Worm (Caenorhabditis elegans) whole organism, L4 larva: Measurements from ENCODE around the gene R02D5.3.

ENCODE experiments used
- F10B5.3 ChIP-seq: sonication (generic microtip); optimal IDR thresholded peaks from 2 replicates; lab custom pipeline; 2016; ENCODE audit warnings: mild to moderate bottlenecking, missing genetic modification characterization, missing compliant biosample characterization
- F49E8.2 ChIP-seq: sonication (generic microtip); optimal IDR thresholded peaks from 2 replicates; lab custom pipeline; 2016; ENCODE audit warnings: missing compliant biosample characterization, mild to moderate bottlenecking, missing genetic modification characterization, borderline replicate concordance
- Y105C5A.15 ChIP-seq: fragments of 200-800 bp; sonication (Bioruptor generic); IDR thresholded peaks from 2 replicates; pipeline ENCODE4 v1.3.6; 2022; ENCODE audit warnings: missing genetic modification characterization, missing compliant biosample characterization
- Y48G9A.11 ChIP-seq: fragments of 200-800 bp; sonication (Bioruptor generic); IDR thresholded peaks from 2 replicates; pipeline ENCODE4 v1.3.6; 2022; ENCODE audit warnings: missing genetic modification reagents, missing genetic modification characterization, missing compliant biosample characterization
- ZK337.2 ChIP-seq: fragments of 200-800 bp; sonication (Bioruptor generic); IDR thresholded peaks from 2 replicates; pipeline ENCODE4 v1.3.6; 2022; ENCODE audit warnings: missing genetic modification reagents, missing genetic modification characterization, missing compliant biosample characterization
- attf-4 ChIP-seq: sonication (generic microtip); optimal IDR thresholded peaks from 3 replicates; lab custom pipeline; 2017; ENCODE audit warnings: missing biosample characterization, missing genetic modification characterization
- ceh-20 ChIP-seq: fragments of 200-800 bp; sonication (Bioruptor generic); IDR thresholded peaks from 2 replicates; pipeline ENCODE4 v1.3.6; 2022; ENCODE audit warnings: missing genetic modification reagents, missing genetic modification characterization, missing compliant biosample characterization
- ceh-28 ChIP-seq: fragments of 150-350 bp; optimal IDR thresholded peaks from 2 replicates; lab custom pipeline; 2014; ENCODE audit warnings: missing biosample characterization, missing genetic modification reagents, missing genetic modification characterization
- ceh-32 ChIP-seq: sonication (generic microtip); optimal IDR thresholded peaks from 2 replicates; lab custom pipeline; 2016; ENCODE audit warnings: mild to moderate bottlenecking, missing genetic modification characterization, missing compliant biosample characterization; ENCODE audit not compliant: poor library complexity
- ceh-62 ChIP-seq: sonication (generic microtip); optimal IDR thresholded peaks from 2 replicates; lab custom pipeline; 2017; ENCODE audit warnings: missing biosample characterization, missing genetic modification characterization
- ces-1 ChIP-seq: fragments of 150-350 bp; sonication (generic microtip); optimal IDR thresholded peaks from 4 replicates; lab custom pipeline; 2014; ENCODE audit warnings: missing biosample characterization, missing genetic modification reagents, missing genetic modification characterization
- ctbp-1 ChIP-seq: fragments of 200-800 bp; sonication (Bioruptor generic); IDR thresholded peaks from 2 replicates; pipeline ENCODE4 v1.3.6; 2022; ENCODE audit warnings: missing genetic modification reagents, missing genetic modification characterization, missing compliant biosample characterization
- daf-12 ChIP-seq: fragments of 150-350 bp; optimal IDR thresholded peaks from 2 replicates; lab custom pipeline; 2014; ENCODE audit warnings: missing biosample characterization, missing genetic modification reagents, missing genetic modification characterization
- daf-16 ChIP-seq, 3 experiments: sonication (generic microtip); optimal IDR thresholded peaks; 2 replicates each; lab custom pipeline; 2016 to 2017; ENCODE audit warnings: missing genetic modification characterization in 3 of 3, missing genetic modification reagents in 3 of 3, mild to moderate bottlenecking in 2 of 3, missing compliant biosample characterization in 2 of 3, missing biosample characterization in 1 of 3, moderate library complexity in 1 of 3
- daf-19 ChIP-seq: fragments of 200-800 bp; sonication (Bioruptor generic); conservative IDR thresholded peaks from 2 replicates; pipeline ENCODE4 v1.3.6; 2022; ENCODE audit warnings: missing genetic modification characterization, missing compliant biosample characterization
- dmd-8 ChIP-seq: fragments of 200-800 bp; sonication (Bioruptor generic); IDR thresholded peaks from 2 replicates; pipeline ENCODE4 v1.3.6; 2022; ENCODE audit warnings: missing genetic modification characterization, missing compliant biosample characterization
- dmd-9 ChIP-seq: fragments of 200-800 bp; sonication (Bioruptor generic); IDR thresholded peaks from 2 replicates; pipeline ENCODE4 v1.3.6; 2022; ENCODE audit warnings: missing genetic modification reagents, missing genetic modification characterization, missing compliant biosample characterization
- dpl-1 ChIP-seq: fragments of 150-350 bp; optimal IDR thresholded peaks from 2 replicates; lab custom pipeline; 2014; ENCODE audit warnings: missing biosample characterization, missing genetic modification reagents, missing genetic modification characterization
- dve-1 ChIP-seq: sonication (generic microtip); optimal IDR thresholded peaks from 2 replicates; lab custom pipeline; 2017; ENCODE audit warnings: antibody characterized with exemption, mild to moderate bottlenecking, missing genetic modification characterization, missing compliant biosample characterization; ENCODE audit not compliant: insufficient read depth
- egl-43 ChIP-seq: fragments of 200-800 bp; sonication (Bioruptor generic); IDR thresholded peaks from 2 replicates; pipeline ENCODE4 v1.3.6; 2022; ENCODE audit warnings: missing genetic modification reagents, missing genetic modification characterization, missing compliant biosample characterization
- fkh-10 ChIP-seq: fragments of 150-350 bp; optimal IDR thresholded peaks from 2 replicates; lab custom pipeline; 2014; ENCODE audit warnings: missing biosample characterization, missing genetic modification reagents, missing genetic modification characterization
- fos-1 ChIP-seq: fragments of 150-350 bp; optimal IDR thresholded peaks from 2 replicates; lab custom pipeline; 2014; ENCODE audit warnings: missing biosample characterization, missing genetic modification characterization
- gei-8 ChIP-seq: fragments of 200-800 bp; sonication (Bioruptor generic); optimal IDR thresholded peaks from 2 replicates; lab custom pipeline; 2018; ENCODE audit warnings: mild to moderate bottlenecking, missing genetic modification characterization, missing compliant biosample characterization
- hlh-30 ChIP-seq: sonication (generic microtip); optimal IDR thresholded peaks from 2 replicates; lab custom pipeline; 2017; ENCODE audit warnings: antibody characterized with exemption, mild to moderate bottlenecking, missing genetic modification characterization, missing compliant biosample characterization; ENCODE audit not compliant: insufficient read depth
- lim-7 ChIP-seq: fragments of 200-800 bp; sonication (Bioruptor generic); IDR thresholded peaks from 2 replicates; pipeline ENCODE4 v1.3.6; 2022; ENCODE audit warnings: missing genetic modification characterization, missing compliant biosample characterization
- lin-29 ChIP-seq: fragments of 200-800 bp; sonication (Bioruptor generic); IDR thresholded peaks from 2 replicates; pipeline ENCODE4 v1.3.6; 2022; ENCODE audit warnings: missing genetic modification reagents, missing genetic modification characterization, missing compliant biosample characterization
- lin-39 ChIP-seq: fragments of 150-350 bp; optimal IDR thresholded peaks from 2 replicates; lab custom pipeline; 2014; ENCODE audit warnings: missing biosample characterization, missing genetic modification reagents, missing genetic modification characterization
- lir-3 ChIP-seq: sonication (generic microtip); optimal IDR thresholded peaks from 2 replicates; lab custom pipeline; 2016; ENCODE audit warnings: mild to moderate bottlenecking, missing genetic modification characterization, missing compliant biosample characterization
- lsy-2 ChIP-seq, 2 experiments: fragments of 150-350 bp in 1 of 2; sonication (generic microtip) in 1 of 2; optimal IDR thresholded peaks; 2 replicates each; lab custom pipeline; 2014 to 2017; ENCODE audit warnings: missing biosample characterization in 2 of 2, missing genetic modification characterization in 2 of 2
- madf-9 ChIP-seq: fragments of 200-800 bp; sonication (Bioruptor generic); conservative IDR thresholded peaks from 2 replicates; pipeline ENCODE4 v1.3.6; 2022; ENCODE audit warnings: missing genetic modification reagents, missing genetic modification characterization, missing compliant biosample characterization
- mdl-1 ChIP-seq, 2 experiments: fragments of 150-350 bp in 1 of 2; sonication (generic microtip) in 1 of 2; optimal IDR thresholded peaks; 2 replicates each; lab custom pipeline; 2014 to 2017; ENCODE audit warnings: missing biosample characterization in 2 of 2, missing genetic modification characterization in 2 of 2
- mep-1 ChIP-seq: fragments of 150-350 bp; sonication (generic microtip); optimal IDR thresholded peaks from 3 replicates; lab custom pipeline; 2014; ENCODE audit warnings: missing biosample characterization, missing genetic modification characterization
- mes-2 ChIP-seq: sonication (generic microtip); optimal IDR thresholded peaks from 2 replicates; lab custom pipeline; 2016; ENCODE audit warnings: missing genotype, mild to moderate bottlenecking, missing genetic modification characterization, missing compliant biosample characterization; ENCODE audit not compliant: poor library complexity, severe bottlenecking
- nhr-111 ChIP-seq: fragments of 200-800 bp; sonication (Bioruptor generic); optimal IDR thresholded peaks from 2 replicates; lab custom pipeline; 2018; ENCODE audit warnings: mild to moderate bottlenecking, missing genetic modification characterization, missing compliant biosample characterization
- nhr-237 ChIP-seq: sonication (generic microtip); optimal IDR thresholded peaks from 2 replicates; lab custom pipeline; 2017; ENCODE audit warnings: missing biosample characterization, missing genetic modification characterization
- nhr-28 ChIP-seq: fragments of 150-350 bp; optimal IDR thresholded peaks from 2 replicates; lab custom pipeline; 2014; ENCODE audit warnings: missing biosample characterization, missing genetic modification characterization
- nhr-48 ChIP-seq: sonication (generic microtip); optimal IDR thresholded peaks from 2 replicates; lab custom pipeline; 2016; ENCODE audit warnings: mild to moderate bottlenecking, missing genetic modification characterization, missing compliant biosample characterization
- nhr-76 ChIP-seq: fragments of 150-350 bp; optimal IDR thresholded peaks from 2 replicates; lab custom pipeline; 2014; ENCODE audit warnings: missing biosample characterization, missing genetic modification characterization
- nhr-77 ChIP-seq: fragments of 150-350 bp; optimal IDR thresholded peaks from 2 replicates; lab custom pipeline; 2014; ENCODE audit warnings: missing biosample characterization, missing genetic modification characterization
- saeg-2 ChIP-seq: fragments of 200-800 bp; sonication (Bioruptor generic); IDR thresholded peaks from 2 replicates; pipeline ENCODE4 v1.3.6; 2022; ENCODE audit warnings: missing genetic modification reagents, missing genetic modification characterization, missing compliant biosample characterization
- skn-1 ChIP-seq: fragments of 150-350 bp; optimal IDR thresholded peaks from 2 replicates; lab custom pipeline; 2014; ENCODE audit warnings: missing biosample characterization, missing genetic modification characterization
- snpc-1.2 ChIP-seq: fragments of 200-800 bp; sonication (Bioruptor generic); IDR thresholded peaks from 2 replicates; pipeline ENCODE4 v1.3.6; 2022; ENCODE audit warnings: missing genetic modification reagents, missing genetic modification characterization, missing compliant biosample characterization
- snpc-4 ChIP-seq: fragments of 150-350 bp; optimal IDR thresholded peaks from 2 replicates; lab custom pipeline; 2014; ENCODE audit warnings: missing biosample characterization, missing genetic modification characterization
- spr-1 ChIP-seq: sonication (generic microtip); optimal IDR thresholded peaks from 2 replicates; lab custom pipeline; 2016; ENCODE audit warnings: mild to moderate bottlenecking, missing genetic modification characterization, missing compliant biosample characterization
- spr-3 ChIP-seq: fragments of 200-800 bp; sonication (Bioruptor generic); optimal IDR thresholded peaks from 2 replicates; lab custom pipeline; 2018; ENCODE audit warnings: mild to moderate bottlenecking, missing genetic modification characterization, missing compliant biosample characterization
- unc-130 ChIP-seq: sonication (generic microtip); optimal IDR thresholded peaks from 2 replicates; lab custom pipeline; 2016; ENCODE audit warnings: missing genetic modification reagents, missing genetic modification characterization, missing compliant biosample characterization
- unc-39 ChIP-seq: sonication (generic microtip); optimal IDR thresholded peaks from 2 replicates; lab custom pipeline; 2017; ENCODE audit warnings: missing biosample characterization, missing genetic modification characterization
- zfp-2 ChIP-seq: sonication (generic microtip); optimal IDR thresholded peaks from 2 replicates; lab custom pipeline; 2016; ENCODE audit warnings: mild to moderate bottlenecking, missing genetic modification characterization, missing compliant biosample characterization
- zfp-3 ChIP-seq: fragments of 200-800 bp; sonication (Bioruptor generic); conservative IDR thresholded peaks from 2 replicates; pipeline ENCODE4 v1.3.6; 2022; ENCODE audit warnings: missing genetic modification reagents, missing genetic modification characterization, missing compliant biosample characterization
- zip-2 ChIP-seq: fragments of 150-350 bp; optimal IDR thresholded peaks from 2 replicates; lab custom pipeline; 2014; ENCODE audit warnings: missing biosample characterization, missing genetic modification characterization
- ztf-11 ChIP-seq: fragments of 150-350 bp; optimal IDR thresholded peaks from 2 replicates; lab custom pipeline; 2014; ENCODE audit warnings: missing biosample characterization, missing genetic modification characterization
- ztf-7 ChIP-seq: fragments of 150-350 bp; optimal IDR thresholded peaks from 2 replicates; lab custom pipeline; 2014; ENCODE audit warnings: missing biosample characterization, missing genetic modification characterization

R02D5.3 gene

ce11 chrV:14505745-14506214, 22.8 kb downstream of the R02D5.3 start:
- no peak for TF ChIP-seq lir-3 (tag; lab: Kevin White, UChicago)
- no peak for TF ChIP-seq zip-2 (tag; lab: Kevin White, UChicago)
- no peak for TF ChIP-seq gei-8 (GFP tag; lab: Kevin White, UChicago)
- no peak for TF ChIP-seq lim-7 (GFP tag; lab: Robert Waterston, UW)
- no peak for TF ChIP-seq madf-9 (GFP tag; lab: Robert Waterston, UW)
- no peak for TF ChIP-seq fkh-10 (GFP tag; lab: Kevin White, UChicago)
- no peak for TF ChIP-seq ceh-20 (GFP tag; lab: Robert Waterston, UW)
- TF ChIP-seq lin-39 (tag; lab: Kevin White, UChicago): no peak
- TF ChIP-seq skn-1 (tag; lab: Kevin White, UChicago): no peak
- TF ChIP-seq mes-2 (tag; lab: Kevin White, UChicago): peak; percentile 34
- TF ChIP-seq dmd-8 (GFP tag; lab: Robert Waterston, UW): no peak
- TF ChIP-seq ceh-28 (tag; lab: Kevin White, UChicago): no peak
- no peak for TF ChIP-seq unc-39 (tag; lab: Kevin White, UChicago)
- TF ChIP-seq ces-1 (GFP tag; lab: Kevin White, UChicago): no peak
- TF ChIP-seq F49E8.2 (tag; lab: Kevin White, UChicago): no peak
- peak; percentile 52 to 56 for TF ChIP-seq mdl-1 (tag; optimal IDR thresholded peaks at IDR 0.05; lab: Kevin White, UChicago)
- no peak for TF ChIP-seq F10B5.3 (tag; lab: Kevin White, UChicago)
- no peak for TF ChIP-seq zfp-3
- TF ChIP-seq nhr-111 (GFP tag; lab: Kevin White, UChicago): no peak
- no peak for TF ChIP-seq snpc-4 (tag; lab: Kevin White, UChicago)
- no peak for TF ChIP-seq lsy-2 (tag; optimal IDR thresholded peaks at IDR 0.05; lab: Kevin White, UChicago)
- no peak for TF ChIP-seq unc-130 (GFP tag; lab: Kevin White, UChicago)
- peak; percentile 37; the same call in 1 of the 2 replicates for TF ChIP-seq egl-43 (GFP tag; lab: Robert Waterston, UW)
- TF ChIP-seq attf-4 (tag; lab: Kevin White, UChicago): no peak
- no peak for TF ChIP-seq Y48G9A.11 (GFP tag; lab: Robert Waterston, UW)
- TF ChIP-seq nhr-237 (tag; lab: Kevin White, UChicago): no peak
- TF ChIP-seq daf-16 (GFP tag; optimal IDR thresholded peaks at IDR 0.05; lab: Kevin White, UChicago): no peak
- no peak for TF ChIP-seq daf-16 (tag; optimal IDR thresholded peaks at IDR 0.05; lab: Kevin White, UChicago)
- TF ChIP-seq saeg-2 (GFP tag; lab: Robert Waterston, UW): no peak
- no peak for TF ChIP-seq ztf-7 (tag; lab: Kevin White, UChicago)
- TF ChIP-seq dve-1 (tag; lab: Kevin White, UChicago): peak; percentile 65
- TF ChIP-seq spr-1 (tag; lab: Kevin White, UChicago): peak; percentile 69
- TF ChIP-seq daf-19 (GFP tag; lab: Robert Waterston, UW): no peak
- TF ChIP-seq ceh-32 (tag; lab: Kevin White, UChicago): no peak
- no peak for TF ChIP-seq spr-3 (GFP tag; lab: Kevin White, UChicago)
- no peak for TF ChIP-seq snpc-1.2 (GFP tag; lab: Robert Waterston, UW)
- TF ChIP-seq ceh-62 (tag; lab: Kevin White, UChicago): no peak
- TF ChIP-seq ztf-11 (tag; lab: Kevin White, UChicago): no peak
- no peak for TF ChIP-seq zfp-2 (tag; lab: Kevin White, UChicago)
- TF ChIP-seq lin-29 (GFP tag; lab: Robert Waterston, UW): no peak
- no peak for TF ChIP-seq ZK337.2
- no peak for TF ChIP-seq fos-1 (tag; lab: Kevin White, UChicago)
- no peak for TF ChIP-seq dmd-9
- no peak for TF ChIP-seq dpl-1
- TF ChIP-seq Y105C5A.15: no peak
- TF ChIP-seq nhr-28 (tag; lab: Kevin White, UChicago): peak; percentile 84
- no peak for TF ChIP-seq daf-12
- no peak for TF ChIP-seq ctbp-1 (GFP tag; lab: Robert Waterston, UW)
- peak; percentile 76 for TF ChIP-seq hlh-30 (tag; lab: Kevin White, UChicago)
- TF ChIP-seq nhr-77 (tag; lab: Kevin White, UChicago): no peak
- TF ChIP-seq nhr-76 (tag; lab: Kevin White, UChicago): no peak
- peak; percentile 2 for TF ChIP-seq mep-1 (tag; lab: Kevin White, UChicago)
- peak; percentile 78 for TF ChIP-seq nhr-48 (tag; lab: Kevin White, UChicago)
